ENCODE assay signal across 3 fruit fly cellular contexts in genomic region chr3L:960557-960956, dm6.
TF ChIP-seq lines count a peak whose summit lies in the region.

No protein-coding gene starts in this region.

- no peak for TF ChIP-seq CTCF in whole organism, embryonic (GFP tag; optimal IDR thresholded peaks at IDR 0.05; lab: Kevin White, UChicago)

TF ChIP-seq in whole organism, adult, 20 proteins besides CTCF, POLR2A, EP300 and RAD21:
- TF ChIP-seq kay (GFP tag; lab: Kevin White, UChicago; ENCODE audit: borderline replicate concordance), result peak; percentile 67
- TF ChIP-seq CG7101 (tag; optimal IDR thresholded peaks at IDR 0.05; lab: Kevin White, UChicago), result peak; percentile 33
- no peak for TF ChIP-seq Hr96 (GFP tag; optimal IDR thresholded peaks at IDR 0.05; lab: Kevin White, UChicago)
- peak; percentile 15 for TF ChIP-seq cic (GFP tag; optimal IDR thresholded peaks at IDR 0.05; lab: Kevin White, UChicago)
- TF ChIP-seq bab1 (GFP tag; optimal IDR thresholded peaks at IDR 0.05; lab: Kevin White, UChicago), result no peak
- peak; percentile 38 for TF ChIP-seq CG33017 (tag; optimal IDR thresholded peaks at IDR 0.05; lab: Kevin White, UChicago)
- peak; percentile 59 for TF ChIP-seq CG7045 (GFP tag; optimal IDR thresholded peaks at IDR 0.05; lab: Kevin White, UChicago)
- TF ChIP-seq CG12768 (GFP tag; optimal IDR thresholded peaks at IDR 0.05; lab: Kevin White, UChicago), result peak; percentile 6
- TF ChIP-seq CG14711 (tag; optimal IDR thresholded peaks at IDR 0.05; lab: Kevin White, UChicago), result peak; percentile 9

TF ChIP-seq in whole organism, embryonic, 481 proteins besides CTCF, POLR2A, EP300 and RAD21 (continues in another document):
- TF ChIP-seq wek (GFP tag; optimal IDR thresholded peaks at IDR 0.05; lab: Kevin White, UChicago) (peak; percentile 14), Dfd (GFP tag; optimal IDR thresholded peaks at IDR 0.05; lab: Kevin White, UChicago) (no peak), CG7839 (tag; optimal IDR thresholded peaks at IDR 0.05; lab: Kevin White, UChicago) (peak; percentile 8), CG6813 (GFP tag; optimal IDR thresholded peaks at IDR 0.05; lab: Kevin White, UChicago) (peak; percentile 18), Med (GFP tag; lab: Kevin White, UChicago) (peak; percentile 59), so (GFP tag; IDR thresholded peaks at IDR 0.05; lab: Robert Waterston, UW) (no peak), CG18599 (GFP tag; optimal IDR thresholded peaks at IDR 0.05; lab: Kevin White, UChicago) (peak; percentile 1), Fer2 (tag; optimal IDR thresholded peaks at IDR 0.05; lab: Kevin White, UChicago) (peak; percentile 39), knrl (GFP tag; IDR thresholded peaks at IDR 0.05; lab: Robert Waterston, UW; ENCODE audit: partially characterized antibody) (no peak), CG9876 (GFP tag; optimal IDR thresholded peaks at IDR 0.05; lab: Kevin White, UChicago) (no peak), Hey (tag; optimal IDR thresholded peaks at IDR 0.05; lab: Kevin White, UChicago) (peak; percentile 5), Asciz (GFP tag; optimal IDR thresholded peaks at IDR 0.05; lab: Kevin White, UChicago) (peak; percentile 22), CG5180 (GFP tag; optimal IDR thresholded peaks at IDR 0.05; lab: Kevin White, UChicago) (peak; percentile 20), Meics (GFP tag; optimal IDR thresholded peaks at IDR 0.05; lab: Kevin White, UChicago) (peak; percentile 12), fd3F (GFP tag; optimal IDR thresholded peaks at IDR 0.05; lab: Kevin White, UChicago) (peak; percentile 12), exex (tag; optimal IDR thresholded peaks at IDR 0.05; lab: Kevin White, UChicago) (peak; percentile 85), CG4328 (GFP tag; optimal IDR thresholded peaks at IDR 0.05; lab: Kevin White, UChicago) (peak; percentile 6), MTF-1 (GFP tag; optimal IDR thresholded peaks at IDR 0.05; lab: Kevin White, UChicago; ENCODE audit: borderline replicate concordance) (peak; percentile 64), CG15514 (GFP tag; optimal IDR thresholded peaks at IDR 0.05; lab: Kevin White, UChicago) (peak; percentile 23), CG34376 (GFP tag; optimal IDR thresholded peaks at IDR 0.05; lab: Kevin White, UChicago) (peak; percentile 13), Sox100B (GFP tag; optimal IDR thresholded peaks at IDR 0.05; lab: Kevin White, UChicago) (peak; percentile 34), CG8290 (GFP tag; optimal IDR thresholded peaks at IDR 0.05; lab: Kevin White, UChicago) (no peak), CG8290 (tag; optimal IDR thresholded peaks at IDR 0.05; lab: Kevin White, UChicago) (peak in 1 of 2 experiments; percentile 59), CG6683 (GFP tag; optimal IDR thresholded peaks at IDR 0.05; lab: Kevin White, UChicago) (no peak), Fer3 (tag; optimal IDR thresholded peaks at IDR 0.05; lab: Kevin White, UChicago) (peak; percentile 33), lab (GFP tag; optimal IDR thresholded peaks at IDR 0.05; lab: Kevin White, UChicago) (peak; percentile 37), Hmx (GFP tag; optimal IDR thresholded peaks at IDR 0.05; lab: Kevin White, UChicago) (no peak), ATbp (GFP tag; optimal IDR thresholded peaks at IDR 0.05; lab: Kevin White, UChicago) (peak; percentile 25), CG32532 (GFP tag; IDR thresholded peaks at IDR 0.05; lab: Robert Waterston, UW) (no peak), pb (GFP tag; optimal IDR thresholded peaks at IDR 0.05; lab: Kevin White, UChicago) (no peak), gro (GFP tag; optimal IDR thresholded peaks at IDR 0.05; lab: Kevin White, UChicago) (no peak), CG30431 (GFP tag; optimal IDR thresholded peaks at IDR 0.05; lab: Kevin White, UChicago) (no peak), CG7786 (GFP tag; optimal IDR thresholded peaks at IDR 0.05; lab: Kevin White, UChicago) (no peak), CG7987 (GFP tag; optimal IDR thresholded peaks at IDR 0.05; lab: Kevin White, UChicago) (peak; percentile 69), dmrt11E (tag; optimal IDR thresholded peaks at IDR 0.05; lab: Kevin White, UChicago) (no peak), nerfin-1 (tag; optimal IDR thresholded peaks at IDR 0.05; lab: Kevin White, UChicago) (peak; percentile 35), tap (tag; optimal IDR thresholded peaks at IDR 0.05; lab: Kevin White, UChicago) (peak; percentile 52), CG31365 (tag; optimal IDR thresholded peaks at IDR 0.05; lab: Kevin White, UChicago) (peak; percentile 17), caup (GFP tag; optimal IDR thresholded peaks at IDR 0.05; lab: Kevin White, UChicago; ENCODE audit: severe bottlenecking) (peak; percentile 12), grau (tag; optimal IDR thresholded peaks at IDR 0.05; lab: Kevin White, UChicago) (peak; percentile 28), CG10543 (GFP tag; optimal IDR thresholded peaks at IDR 0.05; lab: Kevin White, UChicago) (peak; percentile 22), BtbVII (GFP tag; optimal IDR thresholded peaks at IDR 0.05; lab: Kevin White, UChicago) (peak; percentile 58)

TF ChIP-seq in whole organism, prepupa, 60 proteins besides CTCF, POLR2A, EP300 and RAD21:
- TF ChIP-seq Hr4 (GFP tag; optimal IDR thresholded peaks at IDR 0.05; lab: Kevin White, UChicago) (peak; percentile 29), Met (GFP tag; optimal IDR thresholded peaks at IDR 0.05; lab: Kevin White, UChicago) (peak; percentile 20), acj6 (GFP tag; optimal IDR thresholded peaks at IDR 0.05; lab: Kevin White, UChicago) (no peak), Hr38 (GFP tag; optimal IDR thresholded peaks at IDR 0.05; lab: Kevin White, UChicago) (no peak), Sox102F (GFP tag; optimal IDR thresholded peaks at IDR 0.05; lab: Kevin White, UChicago) (no peak), Eip78C (GFP tag; lab: Kevin White, UChicago) (peak; percentile 74), fkh (GFP tag; optimal IDR thresholded peaks at IDR 0.05; lab: Kevin White, UChicago) (peak; percentile 56), CG11294 (GFP tag; IDR thresholded peaks at IDR 0.05; lab: Robert Waterston, UW) (no peak), Hr39 (GFP tag; optimal IDR thresholded peaks at IDR 0.05; lab: Kevin White, UChicago) (no peak), eg (GFP tag; IDR thresholded peaks at IDR 0.05; lab: Robert Waterston, UW) (no peak), cyc (GFP tag; optimal IDR thresholded peaks at IDR 0.05; lab: Kevin White, UChicago) (no peak), CG10669 (GFP tag; optimal IDR thresholded peaks at IDR 0.05; lab: Kevin White, UChicago) (no peak), CG6792 (GFP tag; optimal IDR thresholded peaks at IDR 0.05; lab: Kevin White, UChicago) (no peak), achi (GFP tag; optimal IDR thresholded peaks at IDR 0.05; lab: Kevin White, UChicago) (no peak), Eip93F (GFP tag; optimal IDR thresholded peaks at IDR 0.05; lab: Kevin White, UChicago) (no peak), CG6854 (GFP tag; optimal IDR thresholded peaks at IDR 0.05; lab: Kevin White, UChicago) (no peak), svp (GFP tag; lab: Kevin White, UChicago) (no peak)
